Fruit fly (Drosophila melanogaster): ENCODE data around the gene CG6067.

dm6 chrX:5977113-5977512 lies 21.7 kb downstream of the CG6067 start:
- TF ChIP-seq psq (optimal IDR thresholded peaks at IDR 0.05) (no peak), CG8478 (optimal IDR thresholded peaks at IDR 0.05) (no peak)
